Worm (Caenorhabditis elegans) whole organism, early embryonic: ENCODE data around the gene frpr-6.

Experiments used
- B0310.2 ChIP-seq: sonication (generic microtip); optimal IDR thresholded peaks from 2 replicates; lab custom pipeline; 2016; ENCODE audit warnings: mild to moderate bottlenecking, missing genetic modification characterization, missing compliant biosample characterization
- aly-1 ChIP-seq: sonication (generic microtip); optimal IDR thresholded peaks from 2 replicates; lab custom pipeline; 2016; ENCODE audit warnings: missing genetic modification characterization, missing compliant biosample characterization
- ama-1 ChIP-seq: fragments of 150-350 bp; optimal IDR thresholded peaks from 2 replicates; lab custom pipeline; 2014
- ceh-13 ChIP-seq: fragments of 200-800 bp; sonication (Bioruptor generic); optimal IDR thresholded peaks from 2 replicates; lab custom pipeline; 2018; ENCODE audit warnings: mild to moderate bottlenecking, missing genetic modification characterization, missing compliant biosample characterization
- ceh-36 ChIP-seq: sonication (generic microtip); optimal IDR thresholded peaks from 2 replicates; lab custom pipeline; 2016; ENCODE audit warnings: missing genetic modification characterization, inconsistent platforms, missing compliant biosample characterization
- flt-1 ChIP-seq: fragments of 200-800 bp; sonication (Bioruptor generic); IDR thresholded peaks from 2 replicates; pipeline ENCODE4 v1.3.6; 2022; ENCODE audit warnings: missing genetic modification characterization, missing compliant biosample characterization
- hmbx-1 ChIP-seq: sonication (generic microtip); optimal IDR thresholded peaks from 2 replicates; lab custom pipeline; 2016; ENCODE audit warnings: mild to moderate bottlenecking, missing genetic modification characterization, missing compliant biosample characterization
- hnd-1 ChIP-seq: sonication (generic microtip); optimal IDR thresholded peaks from 2 replicates; lab custom pipeline; 2016; ENCODE audit warnings: missing genetic modification characterization, missing compliant biosample characterization
- pes-1 ChIP-seq: fragments of 200-800 bp; sonication (Bioruptor generic); IDR thresholded peaks from 2 replicates; pipeline ENCODE4 v1.3.6; 2022; ENCODE audit warnings: missing genetic modification reagents, missing genetic modification characterization, missing compliant biosample characterization
- scrt-1 ChIP-seq: fragments of 200-800 bp; sonication (Bioruptor generic); IDR thresholded peaks from 2 replicates; pipeline ENCODE4 v1.3.6; 2022; ENCODE audit warnings: missing genetic modification characterization, missing compliant biosample characterization
- sea-1 ChIP-seq: fragments of 200-800 bp; sonication (Bioruptor generic); conservative IDR thresholded peaks from 2 replicates; pipeline ENCODE4 v1.3.6; 2022; ENCODE audit warnings: missing genetic modification characterization, missing compliant biosample characterization
- tbx-11 ChIP-seq: fragments of 200-800 bp; sonication (Bioruptor generic); IDR thresholded peaks from 2 replicates; pipeline ENCODE4 v1.3.6; 2022; ENCODE audit warnings: missing genetic modification characterization, missing compliant biosample characterization

DNA sequence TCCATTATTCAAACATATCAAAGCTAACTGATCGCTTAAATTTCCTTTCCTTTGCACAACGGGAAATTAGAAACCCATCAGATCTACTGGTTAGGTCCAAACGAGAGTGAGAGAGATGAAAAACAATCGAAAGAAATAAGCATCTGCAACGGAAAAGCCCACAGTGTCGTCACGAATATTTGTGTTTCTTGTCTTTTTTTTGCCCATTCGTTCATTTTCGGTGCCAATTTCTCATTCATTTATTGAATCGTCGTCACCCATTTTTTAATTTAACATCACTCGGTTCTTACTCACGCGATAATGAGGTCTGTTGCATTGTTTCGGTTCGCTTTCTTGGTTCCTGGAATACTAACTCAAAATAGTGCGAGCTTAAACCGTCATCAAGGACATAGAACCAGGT lies 23.2 kb upstream of the frpr-6 start, which contains the start of gene F21C10.6:
- TF ChIP-seq flt-1 (no peak), aly-1 (tag; lab: Kevin White, UChicago) (no peak), ama-1 (lab: Kevin White, UChicago) (no peak), tbx-11 (no peak), pes-1 (no peak), ceh-13 (GFP tag; lab: Kevin White, UChicago) (no peak), hmbx-1 (no peak), B0310.2 (tag; lab: Kevin White, UChicago) (no peak), sea-1 (GFP tag; lab: Robert Waterston, UW) (no peak), hnd-1 (no peak), scrt-1 (GFP tag; lab: Robert Waterston, UW) (no peak), ceh-36 (tag; lab: Kevin White, UChicago) (no peak)
